Worm (Caenorhabditis elegans): ENCODE results near the gene Y45G12B.2.

DNA sequence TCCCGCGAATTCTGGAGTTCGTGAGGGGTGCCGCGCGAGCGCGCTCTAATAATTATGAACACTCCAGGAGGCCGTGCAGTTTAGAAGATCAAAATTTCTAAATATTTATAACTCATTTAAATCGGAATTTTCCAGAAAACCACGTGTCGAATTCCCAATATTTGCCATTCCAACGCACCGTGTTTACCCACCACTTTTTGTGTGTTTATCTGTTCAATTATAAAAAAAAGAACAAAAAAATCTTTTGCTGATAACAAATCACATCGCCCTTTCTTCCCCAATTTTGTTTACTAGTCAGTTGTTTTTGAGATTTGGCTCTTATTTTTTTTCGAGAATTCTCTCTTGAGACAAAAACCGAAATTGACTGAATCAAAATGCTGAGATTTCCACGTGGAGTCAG lies 38.4 kb upstream of the Y45G12B.2 start:
- TF ChIP-seq fkh-10 (GFP tag; optimal IDR thresholded peaks at IDR 0.05): no peak
- TF ChIP-seq elt-4 (tag; optimal IDR thresholded peaks at IDR 0.05): no peak
- TF ChIP-seq tbx-7 (tag; optimal IDR thresholded peaks at IDR 0.05): no peak
- TF ChIP-seq ama-1 (optimal IDR thresholded peaks at IDR 0.05): no peak
- no peak for TF ChIP-seq npax-4 (tag; optimal IDR thresholded peaks at IDR 0.05)
- TF ChIP-seq ceh-2 (tag; optimal IDR thresholded peaks at IDR 0.05): no peak
- TF ChIP-seq odd-2 (tag; optimal IDR thresholded peaks at IDR 0.05): no peak
- no peak for TF ChIP-seq madf-2 (tag; optimal IDR thresholded peaks at IDR 0.05)
- no peak for TF ChIP-seq rnt-1 (tag; optimal IDR thresholded peaks at IDR 0.05)
- no peak for TF ChIP-seq zip-5 (tag; optimal IDR thresholded peaks at IDR 0.05)
- no peak for TF ChIP-seq ceh-9 (tag; optimal IDR thresholded peaks at IDR 0.05)
- no peak for TF ChIP-seq pqm-1 (tag; optimal IDR thresholded peaks at IDR 0.05)
- TF ChIP-seq unc-42 (tag; optimal IDR thresholded peaks at IDR 0.05): no peak
- TF ChIP-seq hlh-30 (tag; optimal IDR thresholded peaks at IDR 0.05; ENCODE audit: insufficient read depth): no peak
